Worm (Caenorhabditis elegans): ENCODE measurements around the gene ldh-1.
A peak's percentile ranks its signal among the peaks of the same experiment; 100 is the strongest.

ldh-1 gene

ce11 chrII:11774218-11774617 is 50.2 kb downstream of the ldh-1 start, which contains the start of gene F44E5.1 (continued):
- TF ChIP-seq nhr-179 (tag; optimal IDR thresholded peaks at IDR 0.05) (no peak), nhr-90 (tag; optimal IDR thresholded peaks at IDR 0.05) (no peak), rcor-1 (GFP tag; IDR thresholded peaks at IDR 0.05) (no peak), Y53G8AR.9 (GFP tag; conservative IDR thresholded peaks at IDR 0.05) (no peak), dox-1 (GFP tag; IDR thresholded peaks at IDR 0.05) (no peak), ekl-4 (GFP tag; IDR thresholded peaks at IDR 0.05) (peak; percentile 22; the same call in 1 of the 2 replicates), madf-6 (GFP tag; IDR thresholded peaks at IDR 0.05) (peak; percentile 42), tlf-1 (GFP tag; optimal IDR thresholded peaks at IDR 0.05) (no peak), ets-4 (GFP tag; optimal IDR thresholded peaks at IDR 0.05) (no peak)
